Worm (Caenorhabditis elegans): ENCODE measurements around the gene col-167.

DNA sequence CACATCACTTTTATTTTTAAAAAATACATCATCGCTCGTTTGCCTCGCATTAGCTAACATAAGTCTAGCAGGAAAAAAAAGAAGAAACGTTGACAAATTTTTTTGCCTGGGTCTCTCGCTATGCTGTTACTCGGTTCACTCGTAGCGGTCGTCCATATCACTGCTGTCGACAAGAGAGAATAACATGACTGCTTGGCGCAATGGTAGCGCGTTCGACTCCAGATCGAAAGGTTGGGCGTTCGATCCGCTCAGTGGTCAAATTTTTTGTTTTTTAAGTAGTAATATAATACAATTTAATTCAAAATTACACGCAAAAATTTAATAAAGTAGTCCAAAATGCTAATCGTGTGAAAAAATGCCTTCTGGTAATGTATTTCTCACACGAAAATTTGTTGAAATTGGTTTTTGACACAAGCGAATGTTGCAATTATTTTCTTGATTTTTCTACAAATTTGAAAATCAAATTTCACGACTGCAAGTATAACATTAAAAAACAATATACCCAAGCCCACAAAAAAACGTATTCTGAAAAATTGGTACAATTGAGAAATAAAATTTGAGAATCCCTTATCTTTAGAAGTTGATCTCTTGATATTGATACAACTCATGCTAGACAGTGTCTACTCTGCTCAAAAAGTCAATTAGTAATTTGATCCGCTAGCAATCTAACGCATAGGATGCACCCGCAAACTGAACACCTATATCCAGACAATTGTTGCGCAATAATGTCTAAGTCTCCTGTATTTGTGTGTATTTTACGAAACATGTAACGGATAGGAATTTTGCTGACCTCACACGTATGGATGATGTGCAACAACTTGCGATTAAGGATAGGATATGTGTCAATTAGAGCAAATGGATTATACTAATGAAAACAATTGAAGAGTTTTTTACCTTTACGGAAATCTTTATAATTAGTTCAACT, 48.2 kb downstream of the col-167 start:
- TF ChIP-seq nhr-23 (tag; optimal IDR thresholded peaks at IDR 0.05) (peak; percentile 36), nhr-43 (tag; optimal IDR thresholded peaks at IDR 0.05; ENCODE audit: poor library complexity, severe bottlenecking) (no peak)
